Fruit fly (Drosophila melanogaster) whole organism, pupa: ENCODE measurements around the gene Lamtor5.

Source experiments
- CG10348 ChIP-seq: fragments of 200-800 bp; sonication (Bioruptor generic); IDR thresholded peaks from 2 replicates; pipeline ENCODE4 v1.3.6; 2022; ENCODE audit warnings: missing biosample characterization, missing genetic modification characterization
- CG12605 ChIP-seq: fragments of 200-800 bp; sonication (Bioruptor generic); IDR thresholded peaks from 2 replicates; pipeline ENCODE4 v1.3.6; 2022; ENCODE audit warnings: missing biosample characterization, missing genetic modification characterization
- CG13204 ChIP-seq: fragments of 200-800 bp; sonication (Bioruptor generic); optimal IDR thresholded peaks from 2 replicates; lab custom pipeline; 2018; ENCODE audit warnings: missing biosample characterization, mild to moderate bottlenecking, missing genetic modification characterization, moderate library complexity
- CG14655 ChIP-seq: fragments of 200-800 bp; sonication (Bioruptor generic); optimal IDR thresholded peaks from 3 replicates; lab custom pipeline; 2017; ENCODE audit warnings: mild to moderate bottlenecking, missing biosample characterization, missing genetic modification reagents, missing genetic modification characterization
- CG15710 ChIP-seq: fragments of 200-800 bp; sonication (Bioruptor generic); optimal IDR thresholded peaks from 2 replicates; lab custom pipeline; 2018; ENCODE audit warnings: missing biosample characterization, mild to moderate bottlenecking, missing genetic modification characterization, moderate library complexity
- CG17806 ChIP-seq: fragments of 200-800 bp; sonication (Bioruptor generic); optimal IDR thresholded peaks from 2 replicates; lab custom pipeline; 2018; ENCODE audit warnings: missing biosample characterization, mild to moderate bottlenecking, missing genetic modification characterization, moderate library complexity
- CG32121 ChIP-seq: fragments of 200-800 bp; sonication (Bioruptor generic); IDR thresholded peaks from 2 replicates; pipeline ENCODE4 v1.3.6; 2022; ENCODE audit warnings: missing biosample characterization, missing genetic modification characterization
- CG34367 ChIP-seq: fragments of 200-800 bp; sonication (Bioruptor generic); optimal IDR thresholded peaks from 2 replicates; lab custom pipeline; 2018; ENCODE audit warnings: missing biosample characterization, mild to moderate bottlenecking, missing genetic modification characterization
- CG4496 ChIP-seq: fragments of 200-800 bp; sonication (Bioruptor generic); IDR thresholded peaks from 3 replicates; pipeline ENCODE4 v1.3.6; 2022; ENCODE audit warnings: missing biosample characterization, missing genetic modification characterization
- CG8159 ChIP-seq: fragments of 200-800 bp; sonication (Bioruptor generic); optimal IDR thresholded peaks from 3 replicates; lab custom pipeline; 2018; ENCODE audit warnings: missing biosample characterization, mild to moderate bottlenecking, missing genetic modification characterization, moderate library complexity
- CG8301 ChIP-seq: fragments of 200-800 bp; sonication (Bioruptor generic); optimal IDR thresholded peaks from 2 replicates; lab custom pipeline; 2018; ENCODE audit warnings: missing biosample characterization, mild to moderate bottlenecking, missing genetic modification characterization
- CG9948 ChIP-seq: fragments of 200-800 bp; sonication (Bioruptor generic); optimal IDR thresholded peaks from 2 replicates; lab custom pipeline; 2018; ENCODE audit warnings: missing biosample characterization, mild to moderate bottlenecking, missing genetic modification characterization, moderate library complexity
- D1 ChIP-seq: fragments of 200-800 bp; sonication (Bioruptor generic); optimal IDR thresholded peaks from 2 replicates; lab custom pipeline; 2018; ENCODE audit warnings: missing biosample characterization, mild to moderate bottlenecking, missing genetic modification characterization, moderate library complexity
- EcR ChIP-seq: fragments of 200-800 bp; sonication (Bioruptor generic); optimal IDR thresholded peaks from 3 replicates; lab custom pipeline; 2019; ENCODE audit warnings: missing biosample characterization, missing genetic modification characterization, mild to moderate bottlenecking, moderate library complexity, missing genetic modification reagents
- Ets98B ChIP-seq: fragments of 200-800 bp; sonication (Bioruptor generic); IDR thresholded peaks from 2 replicates; pipeline ENCODE4 v1.3.6; 2022; ENCODE audit warnings: missing biosample characterization, missing genetic modification characterization
- Pif1A ChIP-seq: fragments of 200-800 bp; sonication (Bioruptor generic); optimal IDR thresholded peaks from 3 replicates; lab custom pipeline; 2016; ENCODE audit warnings: missing biosample characterization, missing genetic modification characterization
- Pif1B ChIP-seq: fragments of 200-800 bp; sonication (Bioruptor generic); optimal IDR thresholded peaks from 3 replicates; lab custom pipeline; 2016; ENCODE audit warnings: missing biosample characterization, missing genetic modification characterization
- Snoo ChIP-seq: fragments of 200-800 bp; sonication (Bioruptor generic); optimal IDR thresholded peaks from 3 replicates; lab custom pipeline; 2017; ENCODE audit warnings: missing biosample characterization, mild to moderate bottlenecking, missing genetic modification characterization, inconsistent platforms
- fd96Ca ChIP-seq: fragments of 200-800 bp; sonication (Bioruptor generic); IDR thresholded peaks from 3 replicates; pipeline ENCODE4 v1.3.6; 2022; ENCODE audit warnings: missing biosample characterization, missing genetic modification characterization
- gl ChIP-seq: fragments of 200-800 bp; sonication (Bioruptor generic); optimal IDR thresholded peaks from 2 replicates; lab custom pipeline; 2018; ENCODE audit warnings: missing biosample characterization, mild to moderate bottlenecking, missing genetic modification characterization
- rn ChIP-seq: fragments of 200-800 bp; sonication (Bioruptor generic); IDR thresholded peaks from 2 replicates; pipeline ENCODE4 v1.3.6; 2022; ENCODE audit warnings: missing biosample characterization, missing genetic modification characterization

Lamtor5 gene

DNA sequence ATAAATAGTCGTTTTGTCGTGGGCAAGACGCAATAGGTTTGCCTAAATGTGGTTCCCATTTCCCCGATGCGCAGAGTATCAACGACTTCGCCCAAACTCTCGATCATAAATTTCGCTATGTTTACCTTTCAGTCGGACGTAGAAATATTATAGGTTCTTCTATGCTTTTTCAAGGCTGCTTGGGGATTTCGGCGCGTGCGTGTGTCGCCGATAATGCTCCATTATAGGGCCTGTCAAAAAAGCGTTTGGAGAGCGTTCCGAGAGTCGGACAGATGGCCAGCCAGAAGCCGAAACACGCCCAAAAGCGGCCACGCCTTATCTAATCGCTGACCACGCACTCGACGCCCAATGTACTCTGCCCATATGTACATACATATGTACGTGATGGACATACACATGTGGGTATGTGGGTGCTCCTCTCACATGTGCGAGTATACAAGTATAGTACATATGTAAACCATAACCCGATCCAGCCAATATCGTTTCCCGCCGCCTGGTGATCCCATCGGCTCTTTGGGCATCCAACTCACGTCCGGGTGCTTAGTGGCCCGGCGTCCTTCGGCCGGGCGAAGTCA, 10.1 kb downstream of the Lamtor5 start:
- TF ChIP-seq CG34367 (tag; lab: Kevin White, UChicago) (no peak), Pif1B (GFP tag; lab: Kevin White, UChicago) (no peak)
- TF ChIP-seq, all 21 proteins: peak for 0

DNA sequence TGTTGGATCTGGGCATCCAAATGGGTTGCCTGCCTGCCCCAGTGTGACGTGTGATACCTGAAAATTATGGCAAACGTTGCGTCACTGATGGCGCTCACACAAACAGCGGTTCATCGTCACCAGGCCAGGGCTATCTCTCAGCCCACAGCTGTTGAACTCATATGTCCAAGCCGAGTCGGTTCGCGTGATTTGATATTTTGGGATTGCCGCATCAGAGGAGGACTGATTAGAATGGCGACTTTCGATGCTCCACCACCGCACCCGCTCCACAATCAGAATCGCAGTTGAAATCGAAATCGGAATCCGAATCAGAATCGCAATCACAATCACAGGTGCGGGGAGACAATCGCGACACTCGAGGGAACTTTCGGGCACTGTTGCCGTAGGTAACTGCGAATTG, 11.0 kb downstream of the Lamtor5 start:
- no peak for TF ChIP-seq CG10348 (GFP tag; lab: Robert Waterston, UW)
- TF ChIP-seq CG13204 (GFP tag; lab: Kevin White, UChicago), result no peak
- no peak for TF ChIP-seq gl (tag; lab: Kevin White, UChicago)
- TF ChIP-seq CG14655, result no peak
- no peak for TF ChIP-seq Ets98B (GFP tag; lab: Robert Waterston, UW)
- TF ChIP-seq EcR (GFP tag; lab: Kevin White, UChicago), result no peak

DNA sequence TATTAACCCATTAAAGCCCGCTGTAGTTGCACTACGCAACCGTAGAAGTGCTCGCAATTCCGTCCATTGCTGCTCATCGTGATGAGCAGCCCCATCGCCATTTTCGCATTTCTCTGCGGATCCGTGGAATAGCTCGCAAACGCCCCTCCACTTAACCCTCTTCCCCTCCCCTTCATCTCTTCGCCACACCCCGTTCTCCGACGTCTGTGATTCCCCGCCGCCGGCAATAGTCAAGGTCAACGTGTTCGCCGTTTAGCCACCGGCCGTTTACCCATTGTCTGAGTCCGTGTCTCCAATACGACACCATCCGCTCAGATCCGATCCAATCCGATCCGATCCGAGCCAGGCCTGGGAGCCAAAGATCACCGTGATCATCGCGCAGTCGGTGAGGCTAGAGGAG, 12.4 kb downstream of the Lamtor5 start:
- TF ChIP-seq EcR (GFP tag; lab: Kevin White, UChicago) (peak; percentile 80), Pif1A (no peak)

DNA sequence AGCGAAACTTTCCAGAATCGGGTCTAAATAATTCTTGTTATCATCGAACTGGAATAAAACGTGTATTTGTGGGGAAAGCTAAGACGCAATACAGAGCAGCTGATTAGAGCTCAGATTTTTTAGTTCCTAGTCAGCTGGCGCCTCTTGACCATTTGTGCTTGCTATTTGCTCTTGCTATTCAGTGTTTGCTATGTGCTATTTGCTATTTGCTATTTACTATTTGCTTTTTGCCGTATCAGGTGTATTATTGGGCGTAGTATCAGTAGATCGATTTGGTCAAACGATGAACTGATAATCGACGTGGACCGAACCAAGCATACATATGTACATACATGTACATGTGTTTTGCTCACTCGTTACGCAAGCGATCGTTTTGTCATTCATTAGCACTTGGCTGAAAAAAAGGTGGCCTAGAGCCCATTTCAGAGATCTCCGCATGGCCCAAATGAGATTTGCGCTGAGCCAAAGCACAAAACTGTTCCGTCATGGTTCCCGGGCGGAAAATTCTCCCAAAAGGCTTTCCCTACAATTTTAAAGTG, 13.3 kb downstream of the Lamtor5 start:
- TF ChIP-seq Ets98B (GFP tag; lab: Robert Waterston, UW), result 0 out of 2 replicates have a peak, but pooled peaks have one; percentile 39
- TF ChIP-seq CG17806 (tag; lab: Kevin White, UChicago), result no peak
- no peak for TF ChIP-seq CG14655
- no peak for TF ChIP-seq CG12605
- 0 out of 3 replicates have a peak, but pooled peaks have one; percentile 49 for TF ChIP-seq CG4496 (GFP tag; lab: Robert Waterston, UW)
- TF ChIP-seq EcR (GFP tag; lab: Kevin White, UChicago), result no peak
- TF ChIP-seq CG15710 (tag; lab: Kevin White, UChicago), result no peak
- TF ChIP-seq CG34367 (tag; lab: Kevin White, UChicago), result no peak
- TF ChIP-seq CG13204 (GFP tag; lab: Kevin White, UChicago), result no peak
- TF ChIP-seq CG8159 (tag; lab: Kevin White, UChicago), result no peak
- no peak for TF ChIP-seq CG8301 (tag; lab: Kevin White, UChicago)

DNA sequence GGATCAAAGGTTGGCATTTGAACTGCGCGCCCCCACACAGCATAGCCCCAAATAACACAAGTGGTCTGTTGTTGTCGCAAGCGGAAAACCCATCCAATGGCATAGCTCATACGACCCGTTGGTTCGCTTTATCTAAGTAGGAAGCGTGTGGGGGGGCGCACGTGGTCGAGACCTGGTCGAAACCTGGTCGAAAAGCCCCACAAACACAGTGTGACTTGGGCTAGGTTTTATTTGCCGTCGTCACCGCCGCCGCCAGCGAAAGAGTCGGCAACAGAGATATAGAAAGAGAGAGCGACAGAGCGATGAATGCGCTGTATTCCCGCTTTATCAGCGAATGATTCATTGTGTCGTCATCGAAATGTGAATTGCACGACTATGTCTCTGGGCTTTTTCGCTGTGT, 15.9 kb downstream of the Lamtor5 start:
- TF ChIP-seq CG15710 (tag; lab: Kevin White, UChicago) (no peak), Ets98B (GFP tag; lab: Robert Waterston, UW) (peak; percentile 12; the same call in 1 of the 2 replicates), EcR (GFP tag; lab: Kevin White, UChicago) (peak; percentile 31)

DNA sequence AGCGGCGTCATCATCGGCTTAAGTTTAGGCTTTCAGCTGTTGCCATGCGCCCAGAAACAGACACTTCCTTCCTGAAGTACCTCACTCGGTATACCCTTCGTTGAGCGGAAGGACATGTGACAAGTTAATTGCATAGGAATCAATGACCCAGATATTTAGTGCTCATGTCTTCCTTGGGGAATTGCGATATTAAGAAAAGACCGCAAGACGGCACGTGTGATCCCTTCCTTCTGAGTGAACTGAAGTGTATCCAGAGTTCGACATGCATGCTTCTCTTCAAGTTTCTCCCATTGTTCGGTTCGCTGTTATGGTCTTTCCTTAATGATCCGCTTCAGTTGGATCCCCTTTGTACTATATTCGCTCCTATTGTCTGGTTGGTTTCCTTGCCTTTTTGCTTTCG, 18.3 kb downstream of the Lamtor5 start:
- TF ChIP-seq Pif1B (GFP tag; lab: Kevin White, UChicago), result peak; percentile 88
- TF ChIP-seq CG12605, result no peak
- peak; percentile 64; the same call in 2 of the 3 replicates for TF ChIP-seq fd96Ca (GFP tag; lab: Robert Waterston, UW)
- peak; percentile 73 for TF ChIP-seq CG4496 (GFP tag; lab: Robert Waterston, UW)
- peak; percentile 88 for TF ChIP-seq EcR (GFP tag; lab: Kevin White, UChicago)
- TF ChIP-seq CG8159 (tag; lab: Kevin White, UChicago), result peak; percentile 84
- peak; percentile 87 for TF ChIP-seq CG15710 (tag; lab: Kevin White, UChicago)
- TF ChIP-seq Snoo, result peak; percentile 79
- peak; percentile 87 for TF ChIP-seq CG34367 (tag; lab: Kevin White, UChicago)
- TF ChIP-seq CG9948 (tag; lab: Kevin White, UChicago), result peak; percentile 80
- peak; percentile 63 for TF ChIP-seq CG13204 (GFP tag; lab: Kevin White, UChicago)
- peak; percentile 83 for TF ChIP-seq CG17806 (tag; lab: Kevin White, UChicago)
- peak; percentile 84 for TF ChIP-seq Pif1A
- peak; percentile 51 for TF ChIP-seq Ets98B (GFP tag; lab: Robert Waterston, UW)
- TF ChIP-seq CG8301 (tag; lab: Kevin White, UChicago), result peak; percentile 60
- no peak for TF ChIP-seq CG10348 (GFP tag; lab: Robert Waterston, UW)
- no peak for TF ChIP-seq CG32121
- peak; percentile 82 for TF ChIP-seq gl (tag; lab: Kevin White, UChicago)
- 0 out of 2 replicates have a peak, but pooled peaks have one; percentile 35 for TF ChIP-seq rn (GFP tag; lab: Robert Waterston, UW)
- TF ChIP-seq CG14655, result peak; percentile 75
- TF ChIP-seq D1 (tag; lab: Kevin White, UChicago), result peak; percentile 57
- TF ChIP-seq, all 21 proteins: peak for 18

DNA sequence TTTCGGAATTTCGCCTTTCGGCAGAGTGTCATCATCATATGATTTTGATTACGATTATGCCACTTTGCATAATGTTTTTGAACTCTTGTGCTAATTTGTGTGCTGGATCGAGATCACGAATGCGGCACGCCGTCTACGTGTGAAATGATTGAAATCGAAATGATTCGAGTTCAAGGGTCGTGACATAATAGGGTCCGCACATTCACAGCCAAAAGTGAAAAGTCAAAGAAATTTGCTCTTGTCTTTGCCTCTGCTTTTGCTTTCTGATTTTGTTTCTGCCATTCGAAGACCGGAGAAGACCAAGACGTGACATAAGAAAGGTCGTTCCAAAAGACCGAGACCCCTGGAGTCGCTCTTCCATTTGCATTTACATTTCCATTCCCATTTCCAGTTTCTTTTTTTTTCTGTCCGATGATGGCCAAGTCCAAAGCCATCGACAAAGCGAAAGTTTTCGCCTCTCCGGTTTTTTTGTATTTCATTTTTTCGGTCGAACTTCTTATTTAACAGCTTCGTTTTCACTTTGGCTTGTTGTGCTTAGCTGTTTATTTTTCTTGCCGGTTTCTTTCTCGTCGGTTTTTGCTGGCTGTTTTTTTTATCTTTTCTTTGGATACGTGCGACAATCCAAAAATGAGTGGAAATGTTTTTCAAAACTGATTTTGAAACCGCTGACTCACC, 23.9 kb downstream of the Lamtor5 start:
- TF ChIP-seq CG17806 (tag; lab: Kevin White, UChicago) (no peak), CG10348 (GFP tag; lab: Robert Waterston, UW) (no peak), CG13204 (GFP tag; lab: Kevin White, UChicago) (no peak), Pif1A (no peak), CG9948 (tag; lab: Kevin White, UChicago) (no peak), Ets98B (GFP tag; lab: Robert Waterston, UW) (no peak), rn (GFP tag; lab: Robert Waterston, UW) (no peak), Snoo (no peak), fd96Ca (GFP tag; lab: Robert Waterston, UW) (no peak), CG12605 (no peak), EcR (GFP tag; lab: Kevin White, UChicago) (no peak), CG34367 (tag; lab: Kevin White, UChicago) (no peak), CG4496 (GFP tag; lab: Robert Waterston, UW) (no peak), D1 (tag; lab: Kevin White, UChicago) (no peak), CG8301 (tag; lab: Kevin White, UChicago) (no peak), CG15710 (tag; lab: Kevin White, UChicago) (no peak), Pif1B (GFP tag; lab: Kevin White, UChicago) (no peak), CG32121 (no peak), CG8159 (tag; lab: Kevin White, UChicago) (no peak)
